Worm (Caenorhabditis elegans): ENCODE measurements around the gene exos-1.

ce11 chrIII:11053603-11054002 lies 44.8 kb downstream of the exos-1 start:
- no peak for TF ChIP-seq unc-62 (GFP tag; optimal IDR thresholded peaks at IDR 0.05)
- TF ChIP-seq ama-1 (optimal IDR thresholded peaks at IDR 0.05) = no peak
- no peak for TF ChIP-seq aly-2 (tag; optimal IDR thresholded peaks at IDR 0.05)
- TF ChIP-seq mep-1 (tag; optimal IDR thresholded peaks at IDR 0.05) = no peak
- TF ChIP-seq lin-39 (tag; optimal IDR thresholded peaks at IDR 0.05) = no peak
- no peak for TF ChIP-seq elt-2 (tag; optimal IDR thresholded peaks at IDR 0.05)
- no peak for TF ChIP-seq mdl-1 (tag; optimal IDR thresholded peaks at IDR 0.05)
- no peak for TF ChIP-seq fkh-8 (tag; optimal IDR thresholded peaks at IDR 0.05)
- no peak for TF ChIP-seq elt-3 (tag; optimal IDR thresholded peaks at IDR 0.05)
- TF ChIP-seq nhr-237 (tag; optimal IDR thresholded peaks at IDR 0.05) = no peak

All from whole organism, L1 larva.